Worm (Caenorhabditis elegans) whole organism, early embryonic: Measurements from ENCODE around the gene clc-22.

Source experiments
- ceh-36 ChIP-seq: sonication (generic microtip); optimal IDR thresholded peaks from 2 replicates; lab custom pipeline; 2016; ENCODE audit warnings: missing genetic modification characterization, inconsistent platforms, missing compliant biosample characterization
- tra-4 ChIP-seq: sonication (generic microtip); optimal IDR thresholded peaks from 2 replicates; lab custom pipeline; 2017; ENCODE audit warnings: missing genetic modification characterization, missing compliant biosample characterization

DNA sequence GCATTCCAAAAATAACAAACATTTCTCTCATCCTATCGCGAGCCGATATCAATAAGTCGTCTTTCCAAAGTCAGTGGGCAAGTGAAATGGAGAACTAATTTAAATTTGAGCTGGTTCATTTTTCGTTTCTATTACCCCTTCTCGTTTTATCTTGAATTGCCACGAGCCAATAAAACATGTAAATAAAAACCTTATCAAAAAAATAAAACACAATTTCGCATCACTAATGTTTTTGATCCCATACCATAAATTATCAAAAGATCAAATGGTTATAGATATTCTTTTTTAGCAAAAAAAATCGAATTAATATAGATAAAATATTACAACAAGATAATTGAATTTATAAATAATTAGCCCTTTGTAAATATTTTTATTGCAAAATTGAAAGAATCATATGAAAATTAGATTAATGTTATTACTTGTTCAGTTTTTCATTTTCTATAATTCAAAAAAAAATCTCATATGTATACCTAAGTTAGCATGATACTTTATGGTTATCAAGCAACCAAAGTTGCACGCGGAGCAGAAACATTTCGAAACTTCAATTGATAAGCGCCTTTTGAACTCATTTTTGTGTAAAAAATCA is 3.1 kb downstream of the clc-22 start, which contains the start of gene Y14H12A.1:
- TF ChIP-seq ceh-36 (tag; lab: Kevin White, UChicago): no peak
- no peak for TF ChIP-seq tra-4 (tag; lab: Kevin White, UChicago)
